Worm (Caenorhabditis elegans): Measurements from ENCODE around the gene ckb-4.
A peak's percentile ranks its signal among the peaks of the same experiment; 100 is the strongest.

Gene ckb-4

DNA sequence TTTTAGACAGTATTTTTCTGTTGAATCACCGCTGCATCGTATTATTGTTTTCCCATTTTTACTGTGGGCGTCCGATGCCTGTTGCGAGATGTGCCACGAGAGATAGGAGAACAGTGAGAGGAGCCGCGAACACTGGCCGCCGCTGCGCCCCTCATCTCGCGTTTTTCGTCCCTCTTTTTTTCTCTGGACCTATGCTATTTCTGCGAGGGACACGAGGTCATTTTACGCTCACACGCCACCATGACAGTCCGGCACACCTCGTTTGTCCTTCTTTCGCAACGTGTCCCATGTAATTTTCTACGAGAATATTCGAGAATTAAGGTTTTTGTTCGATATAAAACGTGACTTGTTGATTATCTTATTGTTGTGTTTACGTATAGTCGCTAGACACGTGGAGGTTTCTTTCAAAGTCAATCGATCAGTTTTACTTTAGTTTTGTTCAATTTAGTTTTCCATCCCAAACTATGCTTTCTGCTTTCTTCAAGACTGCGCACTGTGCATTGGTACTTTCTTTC, 41.2 kb downstream of the ckb-4 start, which contains the start of gene lbp-9 (continued):
- TF ChIP-seq snpc-1.3 (tag; optimal IDR thresholded peaks at IDR 0.05; ENCODE audit: insufficient read depth) (no peak), egl-44 (GFP tag; IDR thresholded peaks at IDR 0.05) (peak; percentile 43; the same call in 1 of the 2 replicates), lsl-1 (GFP tag; optimal IDR thresholded peaks at IDR 0.05) (no peak), aptf-3 (GFP tag; IDR thresholded peaks at IDR 0.05) (no peak), lin-35 (GFP tag; optimal IDR thresholded peaks at IDR 0.05) (no peak), athp-1 (tag; optimal IDR thresholded peaks at IDR 0.05) (peak; percentile 0), attf-3 (GFP tag; conservative IDR thresholded peaks at IDR 0.05) (no peak), nhr-80 (tag; optimal IDR thresholded peaks at IDR 0.05) (no peak), ztf-22 (GFP tag; optimal IDR thresholded peaks at IDR 0.05) (no peak), F23B12.7 (tag; optimal IDR thresholded peaks at IDR 0.05; ENCODE audit: insufficient read depth) (no peak), ztf-3 (GFP tag; optimal IDR thresholded peaks at IDR 0.05) (no peak), mes-4 (tag; optimal IDR thresholded peaks at IDR 0.05) (no peak), B0336.3 (GFP tag; IDR thresholded peaks at IDR 0.05) (peak; percentile 38; the same call in 1 of the 2 replicates), egl-18 (GFP tag; IDR thresholded peaks at IDR 0.05) (no peak), snpc-3.4 (tag; optimal IDR thresholded peaks at IDR 0.05) (no peak), D2030.7 (GFP tag; IDR thresholded peaks at IDR 0.05) (no peak), C06A6.2 (GFP tag; conservative IDR thresholded peaks at IDR 0.05) (0 out of 2 replicates have a peak, but pooled peaks have one; percentile 34), F55B11.4 (tag; optimal IDR thresholded peaks at IDR 0.05; ENCODE audit: borderline replicate concordance, insufficient read depth) (no peak), sea-2 (GFP tag; IDR thresholded peaks at IDR 0.05) (no peak), hlh-26 (GFP tag; conservative IDR thresholded peaks at IDR 0.05) (no peak), F57C9.4 (tag; optimal IDR thresholded peaks at IDR 0.05) (no peak), hsf-1 (GFP tag; IDR thresholded peaks at IDR 0.05) (peak; percentile 77), ccch-3 (GFP tag; optimal IDR thresholded peaks at IDR 0.05) (no peak), Y79H2A.3 (GFP tag; conservative IDR thresholded peaks at IDR 0.05) (peak; percentile 71; the same call in 1 of the 2 replicates), madf-10 (tag; optimal IDR thresholded peaks at IDR 0.05) (peak; percentile 34), ztf-28 (GFP tag; IDR thresholded peaks at IDR 0.05) (no peak), hmg-1.2 (GFP tag; IDR thresholded peaks at IDR 0.05) (peak; percentile 76; the same call in 1 of the 2 replicates), F37B4.10 (GFP tag; IDR thresholded peaks at IDR 0.05) (no peak), ztf-26 (tag; optimal IDR thresholded peaks at IDR 0.05) (no peak), Y56A3A.18 (GFP tag; IDR thresholded peaks at IDR 0.05) (no peak), B0035.1 (tag; optimal IDR thresholded peaks at IDR 0.05) (no peak), lsy-27 (tag; optimal IDR thresholded peaks at IDR 0.05; ENCODE audit: borderline replicate concordance, insufficient read depth) (no peak), B0019.2 (GFP tag; conservative IDR thresholded peaks at IDR 0.05) (no peak), K12H6.12 (tag; optimal IDR thresholded peaks at IDR 0.05) (peak; percentile 61), ama-1 (optimal IDR thresholded peaks at IDR 0.05) (peak; percentile 34), ama-1 (GFP tag; optimal IDR thresholded peaks at IDR 0.05) (no peak), mxl-1 (tag; optimal IDR thresholded peaks at IDR 0.05) (no peak), ceh-91 (GFP tag; IDR thresholded peaks at IDR 0.05) (no peak), tbp1 (GFP tag; optimal IDR thresholded peaks at IDR 0.05) (peak; percentile 40), ztf-18 (tag; optimal IDR thresholded peaks at IDR 0.05) (peak; percentile 44), cebp-1 (GFP tag; IDR thresholded peaks at IDR 0.05) (peak; percentile 67), cebp-1 (tag; optimal IDR thresholded peaks at IDR 0.05) (peak; percentile 96), tbx-9 (tag; optimal IDR thresholded peaks at IDR 0.05; ENCODE audit: borderline replicate concordance) (no peak), let-526 (GFP tag; IDR thresholded peaks at IDR 0.05) (no peak), madf-6 (GFP tag; IDR thresholded peaks at IDR 0.05) (no peak), sptf-2 (GFP tag; optimal IDR thresholded peaks at IDR 0.05) (no peak), unc-62 (GFP tag; optimal IDR thresholded peaks at IDR 0.05) (no peak), atf-7 (tag; optimal IDR thresholded peaks at IDR 0.05) (no peak), nhr-90 (tag; optimal IDR thresholded peaks at IDR 0.05) (no peak)

All from whole organism, young adult.